Worm (Caenorhabditis elegans) whole organism, L4 larva: Measurements from ENCODE around the gene Y56A3A.30.

Experiments
- D1046.2 ChIP-seq: fragments of 200-800 bp; sonication (Bioruptor generic); IDR thresholded peaks from 2 replicates; pipeline ENCODE4 v1.3.6; 2022; ENCODE audit warnings: missing genetic modification characterization, missing compliant biosample characterization
- F44E2.7 ChIP-seq: fragments of 200-800 bp; sonication (Bioruptor generic); IDR thresholded peaks from 2 replicates; pipeline ENCODE4 v2.1.2; 2022; ENCODE audit warnings: missing genetic modification characterization, missing compliant biosample characterization
- Y75B8A.6 ChIP-seq: fragments of 200-800 bp; sonication (Bioruptor generic); IDR thresholded peaks from 2 replicates; pipeline ENCODE4 v1.3.6; 2022; ENCODE audit warnings: missing genetic modification reagents, missing genetic modification characterization, missing compliant biosample characterization
- aha-1 ChIP-seq: fragments of 150-350 bp; peaks from one replicate; lab custom pipeline; 2014; ENCODE audit warnings: missing biosample characterization, missing genetic modification characterization
- attf-4 ChIP-seq: sonication (generic microtip); optimal IDR thresholded peaks from 3 replicates; lab custom pipeline; 2017; ENCODE audit warnings: missing biosample characterization, missing genetic modification characterization
- daf-16 ChIP-seq, 3 experiments: sonication (generic microtip); optimal IDR thresholded peaks; 2 replicates each; lab custom pipeline; 2016 to 2017; ENCODE audit warnings: missing genetic modification characterization in 3 of 3, missing genetic modification reagents in 3 of 3, mild to moderate bottlenecking in 2 of 3, missing compliant biosample characterization in 2 of 3, missing biosample characterization in 1 of 3, moderate library complexity in 1 of 3
- dmd-8 ChIP-seq: fragments of 200-800 bp; sonication (Bioruptor generic); IDR thresholded peaks from 2 replicates; pipeline ENCODE4 v1.3.6; 2022; ENCODE audit warnings: missing genetic modification characterization, missing compliant biosample characterization
- dmd-9 ChIP-seq: fragments of 200-800 bp; sonication (Bioruptor generic); IDR thresholded peaks from 2 replicates; pipeline ENCODE4 v1.3.6; 2022; ENCODE audit warnings: missing genetic modification reagents, missing genetic modification characterization, missing compliant biosample characterization
- duxl-1 ChIP-seq: sonication (generic microtip); optimal IDR thresholded peaks from 2 replicates; lab custom pipeline; 2016; ENCODE audit warnings: mild to moderate bottlenecking, missing genetic modification characterization, moderate library complexity, missing compliant biosample characterization; ENCODE audit not compliant: poor library complexity
- fos-1 ChIP-seq: fragments of 150-350 bp; optimal IDR thresholded peaks from 2 replicates; lab custom pipeline; 2014; ENCODE audit warnings: missing biosample characterization, missing genetic modification characterization
- hif-1 ChIP-seq, 2 experiments: sonication (generic microtip); optimal IDR thresholded peaks; 2 replicates each; lab custom pipeline; 2016 to 2017; ENCODE audit warnings: missing compliant biosample characterization in 2 of 2, missing genetic modification characterization in 2 of 2, missing genetic modification reagents in 2 of 2, missing genotype in 2 of 2, mild to moderate bottlenecking in 1 of 2
- hlh-11 ChIP-seq: fragments of 200-800 bp; sonication (Bioruptor generic); optimal IDR thresholded peaks from 2 replicates; lab custom pipeline; 2018; ENCODE audit warnings: mild to moderate bottlenecking, missing genetic modification characterization, missing compliant biosample characterization
- lin-1 ChIP-seq: fragments of 200-800 bp; sonication (Bioruptor generic); IDR thresholded peaks from 2 replicates; pipeline ENCODE4 v1.3.6; 2022; ENCODE audit warnings: missing genetic modification reagents, missing genetic modification characterization, missing compliant biosample characterization
- lin-39 ChIP-seq: fragments of 150-350 bp; optimal IDR thresholded peaks from 2 replicates; lab custom pipeline; 2014; ENCODE audit warnings: missing biosample characterization, missing genetic modification reagents, missing genetic modification characterization
- lir-3 ChIP-seq: sonication (generic microtip); optimal IDR thresholded peaks from 2 replicates; lab custom pipeline; 2016; ENCODE audit warnings: mild to moderate bottlenecking, missing genetic modification characterization, missing compliant biosample characterization
- lsy-2 ChIP-seq, 2 experiments: fragments of 150-350 bp in 1 of 2; sonication (generic microtip) in 1 of 2; optimal IDR thresholded peaks; 2 replicates each; lab custom pipeline; 2014 to 2017; ENCODE audit warnings: missing biosample characterization in 2 of 2, missing genetic modification characterization in 2 of 2
- mes-2 ChIP-seq: sonication (generic microtip); optimal IDR thresholded peaks from 2 replicates; lab custom pipeline; 2016; ENCODE audit warnings: missing genotype, mild to moderate bottlenecking, missing genetic modification characterization, missing compliant biosample characterization; ENCODE audit not compliant: poor library complexity, severe bottlenecking
- nhr-10 ChIP-seq: fragments of 150-350 bp; optimal IDR thresholded peaks from 2 replicates; lab custom pipeline; 2014; ENCODE audit warnings: missing biosample characterization, missing genetic modification characterization
- nhr-28 ChIP-seq: fragments of 150-350 bp; optimal IDR thresholded peaks from 2 replicates; lab custom pipeline; 2014; ENCODE audit warnings: missing biosample characterization, missing genetic modification characterization
- nhr-42 ChIP-seq: fragments of 200-800 bp; sonication (Bioruptor generic); IDR thresholded peaks from 2 replicates; pipeline ENCODE4 v1.3.6; 2022; ENCODE audit warnings: missing genetic modification characterization, missing compliant biosample characterization
- nhr-76 ChIP-seq: fragments of 150-350 bp; optimal IDR thresholded peaks from 2 replicates; lab custom pipeline; 2014; ENCODE audit warnings: missing biosample characterization, missing genetic modification characterization
- nhr-77 ChIP-seq: fragments of 150-350 bp; optimal IDR thresholded peaks from 2 replicates; lab custom pipeline; 2014; ENCODE audit warnings: missing biosample characterization, missing genetic modification characterization
- pha-4 ChIP-seq, 2 experiments: fragments of 150-350 bp in 1 of 2; fragments of 200-800 bp in 1 of 2; sonication (Bioruptor generic) in 1 of 2; IDR thresholded peaks in 1 of 2; optimal IDR thresholded peaks in 1 of 2; 2 replicates each; pipeline versions ENCODE4 v1.3.6 to Lab custom; 2014 to 2022; ENCODE audit warnings: missing genetic modification characterization in 2 of 2, missing genetic modification reagents in 2 of 2, missing biosample characterization in 1 of 2, missing compliant biosample characterization in 1 of 2
- php-3 ChIP-seq: fragments of 200-800 bp; sonication (Bioruptor generic); IDR thresholded peaks from 2 replicates; pipeline ENCODE4 v1.3.6; 2022; ENCODE audit warnings: missing genetic modification reagents, missing genetic modification characterization, missing compliant biosample characterization
- rbr-2 ChIP-seq: sonication (generic microtip); optimal IDR thresholded peaks from 2 replicates; lab custom pipeline; 2016; ENCODE audit warnings: missing genotype, missing genetic modification characterization, missing compliant biosample characterization
- skn-1 ChIP-seq: fragments of 150-350 bp; optimal IDR thresholded peaks from 2 replicates; lab custom pipeline; 2014; ENCODE audit warnings: missing biosample characterization, missing genetic modification characterization
- snpc-1.2 ChIP-seq: fragments of 200-800 bp; sonication (Bioruptor generic); IDR thresholded peaks from 2 replicates; pipeline ENCODE4 v1.3.6; 2022; ENCODE audit warnings: missing genetic modification reagents, missing genetic modification characterization, missing compliant biosample characterization
- tag-97 ChIP-seq: fragments of 200-800 bp; sonication (Bioruptor generic); IDR thresholded peaks from 2 replicates; pipeline ENCODE4 v1.3.6; 2022; ENCODE audit warnings: missing genetic modification characterization, missing compliant biosample characterization
- unc-130 ChIP-seq: sonication (generic microtip); optimal IDR thresholded peaks from 2 replicates; lab custom pipeline; 2016; ENCODE audit warnings: missing genetic modification reagents, missing genetic modification characterization, missing compliant biosample characterization
- unc-62 ChIP-seq, 3 experiments: fragments of 150-350 bp in 1 of 3; sonication (generic microtip); optimal IDR thresholded peaks in 2 of 3; peaks in 1 of 3; 1 replicate in 1 of 3; 2 replicates in 2 of 3; lab custom pipeline; 2014 to 2017; ENCODE audit warnings: missing biosample characterization in 3 of 3, missing genetic modification characterization in 3 of 3, missing genetic modification reagents in 3 of 3, missing genotype in 1 of 3
- zip-2 ChIP-seq: fragments of 150-350 bp; optimal IDR thresholded peaks from 2 replicates; lab custom pipeline; 2014; ENCODE audit warnings: missing biosample characterization, missing genetic modification characterization

The Y56A3A.30 gene

DNA sequence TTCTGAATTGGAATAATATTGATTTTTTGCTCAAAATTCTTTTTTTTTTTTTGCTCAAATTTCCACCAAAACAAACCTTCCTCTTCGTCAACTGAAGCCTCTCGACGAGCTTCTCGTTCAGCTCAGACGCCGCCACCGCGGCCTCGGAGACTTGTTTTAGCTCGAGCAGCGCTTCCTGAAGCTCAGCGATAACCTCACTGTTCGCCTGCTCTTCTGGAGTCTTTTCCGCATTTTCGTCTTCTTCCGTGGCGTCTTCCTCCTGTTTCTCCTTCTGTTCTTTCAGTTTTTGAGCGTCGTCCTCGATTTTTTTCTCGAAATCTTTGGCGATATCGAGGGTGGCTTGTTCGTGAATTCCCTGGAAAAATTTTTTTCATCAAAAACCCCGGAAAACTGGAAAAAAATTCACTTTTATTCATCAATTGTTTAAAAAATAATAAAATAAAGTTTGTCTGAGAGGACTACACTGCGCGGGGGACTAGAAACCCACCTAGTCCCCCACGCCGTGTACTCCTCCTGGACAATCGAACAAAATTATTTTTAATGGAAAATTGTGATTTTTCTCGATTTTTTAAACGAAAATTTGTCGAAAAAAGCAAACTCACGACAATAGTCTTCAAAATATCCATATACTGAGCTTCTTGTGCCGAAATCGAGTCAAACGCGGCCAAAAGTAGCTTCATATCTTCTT lies 32.7 kb downstream of the Y56A3A.30 start (continued):
- TF ChIP-seq php-3 (GFP tag; lab: Robert Waterston, UW), result no peak
- no peak for TF ChIP-seq nhr-76 (tag; lab: Kevin White, UChicago)
- TF ChIP-seq duxl-1 (tag; lab: Kevin White, UChicago), result peak; percentile 93
- no peak; the same call in 1 of the 2 replicates for TF ChIP-seq nhr-42
- no peak for TF ChIP-seq F44E2.7 (GFP tag; lab: Robert Waterston, UW)

ce11 chrIII:11942664-11943063 lies 36.2 kb downstream of the Y56A3A.30 start:
- TF ChIP-seq D1046.2 (GFP tag; lab: Robert Waterston, UW) (0 out of 2 replicates have a peak, but pooled peaks have one; percentile 12), dmd-8 (GFP tag; lab: Robert Waterston, UW) (no peak), rbr-2 (no peak), mes-2 (no peak), dmd-9 (GFP tag; lab: Robert Waterston, UW) (no peak), daf-16 (GFP tag; optimal IDR thresholded peaks at IDR 0.05; lab: Kevin White, UChicago) (peak in 1 of 2 experiments; percentile 73), daf-16 (tag; optimal IDR thresholded peaks at IDR 0.05; lab: Kevin White, UChicago) (no peak), hlh-11 (tag; lab: Kevin White, UChicago) (peak; percentile 55), zip-2 (tag; lab: Kevin White, UChicago) (no peak), skn-1 (tag; lab: Kevin White, UChicago) (no peak), nhr-42 (0 out of 2 replicates have a peak, but pooled peaks have one; percentile 11), Y75B8A.6 (GFP tag; lab: Robert Waterston, UW) (no peak), lsy-2 (tag; optimal IDR thresholded peaks at IDR 0.05; lab: Kevin White, UChicago) (no peak), unc-62 (GFP tag; optimal IDR thresholded peaks at IDR 0.05 in 1 of 2; lab: Kevin White, UChicago) (no peak), unc-62 (tag; optimal IDR thresholded peaks at IDR 0.05; lab: Kevin White, UChicago) (no peak), nhr-10 (tag; lab: Kevin White, UChicago) (no peak), nhr-77 (no peak), lin-1 (GFP tag; lab: Robert Waterston, UW) (no peak), snpc-1.2 (GFP tag; lab: Robert Waterston, UW) (no peak), tag-97 (no peak), pha-4 (GFP tag; IDR thresholded peaks at IDR 0.05; lab: Robert Waterston, UW) (no peak), pha-4 (tag; optimal IDR thresholded peaks at IDR 0.05; lab: Kevin White, UChicago) (no peak), fos-1 (tag; lab: Kevin White, UChicago) (no peak), aha-1 (tag; lab: Kevin White, UChicago) (peak; percentile 81), hif-1 (tag; optimal IDR thresholded peaks at IDR 0.05; lab: Kevin White, UChicago) (no peak), attf-4 (no peak), lir-3 (tag; lab: Kevin White, UChicago) (no peak), unc-130 (GFP tag; lab: Kevin White, UChicago) (no peak)

DNA sequence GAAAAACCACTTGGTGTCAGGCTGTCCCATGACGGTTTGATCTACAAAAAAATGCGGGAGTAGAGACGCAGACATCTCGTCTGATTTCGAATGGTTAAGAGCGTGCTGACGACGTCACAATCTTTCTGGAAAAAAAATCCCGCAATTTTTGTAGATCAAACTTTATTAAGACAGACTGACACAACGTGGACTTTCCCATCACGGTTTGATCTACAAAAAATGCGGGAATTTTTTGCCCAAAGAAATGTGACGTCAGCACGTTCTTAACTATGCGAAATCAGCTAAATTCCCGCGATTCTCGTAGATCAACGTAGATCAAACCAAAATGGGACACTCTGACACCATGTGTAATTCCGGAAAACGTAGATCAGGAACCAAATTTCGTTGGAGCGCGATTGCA lies 40.3 kb downstream of the Y56A3A.30 start:
- TF ChIP-seq aha-1 (tag; lab: Kevin White, UChicago), result peak; percentile 54
- TF ChIP-seq unc-62 (GFP tag; optimal IDR thresholded peaks at IDR 0.05 in 1 of 2; lab: Kevin White, UChicago), result peak in 1 of 2 experiments; percentile 91
- TF ChIP-seq unc-62 (tag; optimal IDR thresholded peaks at IDR 0.05; lab: Kevin White, UChicago), result no peak
- TF ChIP-seq nhr-28 (tag; lab: Kevin White, UChicago), result no peak
- TF ChIP-seq, all 104 proteins: peak for 2

DNA sequence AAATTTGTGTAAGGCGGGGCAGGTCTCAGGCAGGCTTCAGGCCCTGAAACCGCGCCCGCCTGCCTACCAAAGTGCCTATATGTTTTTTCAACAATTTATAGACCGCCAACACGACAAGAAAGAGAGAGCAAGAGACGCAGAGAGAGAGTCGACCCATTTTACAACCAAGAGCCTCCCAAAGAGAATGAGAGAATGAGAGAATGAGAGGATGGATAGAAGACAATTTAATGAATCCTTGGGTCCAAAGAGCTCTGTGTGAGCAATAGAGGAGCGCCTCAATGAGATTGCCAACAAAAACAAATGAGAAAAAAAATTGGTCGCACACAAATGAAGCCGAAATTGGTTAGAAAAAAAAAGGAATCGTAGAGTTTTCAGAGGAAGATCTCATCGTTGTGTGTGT lies 41.0 kb downstream of the Y56A3A.30 start:
- TF ChIP-seq lin-39 (tag; lab: Kevin White, UChicago), result no peak
- TF ChIP-seq D1046.2 (GFP tag; lab: Robert Waterston, UW), result no peak
- TF ChIP-seq, all 104 proteins: peak for 0
